Fruit fly (Drosophila melanogaster): ENCODE data around the gene CG11986.

The CG11986 gene

DNA sequence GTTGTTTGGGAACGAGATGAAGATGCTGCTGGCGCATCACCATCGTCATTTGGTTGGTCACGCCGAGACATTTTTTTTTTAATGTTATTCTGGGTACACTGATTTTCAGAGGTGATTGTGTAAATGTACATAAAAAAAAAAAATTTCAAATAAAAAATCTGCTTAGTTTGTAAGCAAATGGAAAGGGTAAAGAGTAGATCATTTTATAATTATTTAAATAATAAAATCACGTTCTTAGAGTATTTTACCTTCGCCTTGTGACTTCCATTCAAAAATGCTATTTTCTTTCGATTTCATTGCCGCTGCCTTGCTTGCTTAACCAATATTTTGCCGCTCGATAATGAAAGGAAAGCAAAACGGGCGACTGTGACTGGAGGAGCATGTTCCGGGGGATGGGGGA lies 36.5 kb upstream of the CG11986 start (continued):
- TF ChIP-seq esn (GFP tag; optimal IDR thresholded peaks at IDR 0.05) (peak; percentile 88), acj6 (GFP tag; optimal IDR thresholded peaks at IDR 0.05) (peak; percentile 78), CG6276 (GFP tag; optimal IDR thresholded peaks at IDR 0.05) (no peak), Ets21C (GFP tag; optimal IDR thresholded peaks at IDR 0.05) (peak; percentile 69), CG10631 (GFP tag; optimal IDR thresholded peaks at IDR 0.05) (peak; percentile 70), Eip93F (GFP tag; optimal IDR thresholded peaks at IDR 0.05) (peak; percentile 55), CG10669 (GFP tag; optimal IDR thresholded peaks at IDR 0.05) (peak; percentile 37), achi (GFP tag; optimal IDR thresholded peaks at IDR 0.05) (peak; percentile 76), CG8632 (GFP tag; optimal IDR thresholded peaks at IDR 0.05) (peak; percentile 84), Gug (GFP tag; IDR thresholded peaks at IDR 0.05) (no peak), Hr39 (GFP tag; optimal IDR thresholded peaks at IDR 0.05) (peak; percentile 64), cyc (GFP tag; optimal IDR thresholded peaks at IDR 0.05) (peak; percentile 80), CG4318 (GFP tag; optimal IDR thresholded peaks at IDR 0.05) (no peak), CG6163 (GFP tag; IDR thresholded peaks at IDR 0.05) (peak; percentile 63; the same call in 2 of the 3 replicates), Lpt (GFP tag; optimal IDR thresholded peaks at IDR 0.05) (no peak), CG34406 (GFP tag; optimal IDR thresholded peaks at IDR 0.05) (peak; percentile 90), Sox102F (GFP tag; optimal IDR thresholded peaks at IDR 0.05) (peak; percentile 68)

DNA sequence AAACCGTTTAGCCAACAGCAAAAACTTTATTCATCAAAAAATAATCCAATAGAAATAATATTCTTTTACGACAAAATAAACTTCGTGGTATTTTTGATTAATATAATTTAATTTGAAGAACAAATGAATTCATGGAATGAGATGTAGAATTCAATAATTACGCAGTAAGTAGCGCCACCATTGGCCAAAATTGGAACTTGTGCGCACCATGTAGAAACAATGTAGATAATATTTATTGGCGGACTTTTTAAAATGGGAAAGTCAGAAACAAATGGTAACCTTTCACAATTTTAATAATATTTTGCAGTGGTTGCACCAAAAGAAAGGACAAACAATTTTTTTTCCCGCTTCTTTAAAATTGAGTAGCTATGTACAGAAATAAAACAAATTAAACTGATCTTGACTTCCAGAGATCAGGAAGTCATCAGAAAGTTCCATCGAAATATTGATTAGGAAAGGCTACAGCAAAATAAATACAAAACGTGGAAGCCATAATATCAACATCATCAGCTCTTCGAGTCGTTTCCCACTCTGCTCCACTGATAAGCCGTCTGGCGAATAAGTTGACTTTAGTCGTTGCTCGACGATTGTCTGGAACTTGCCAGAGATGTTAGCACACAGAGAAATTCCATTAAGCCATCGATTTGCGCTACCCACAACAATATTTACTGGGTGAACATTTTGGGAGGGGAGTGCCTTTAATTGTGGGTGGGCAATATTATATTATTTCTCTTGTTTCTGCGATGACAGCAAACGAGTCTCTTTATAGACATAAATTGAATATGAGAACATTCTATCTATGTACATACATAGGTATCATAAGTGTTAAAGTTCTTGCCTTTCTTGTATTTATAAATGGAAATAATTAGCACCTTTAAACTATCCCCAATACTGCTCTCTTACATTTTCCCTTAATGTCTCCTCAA lies 35.1 kb upstream of the CG11986 start:
- TF ChIP-seq ss (GFP tag; optimal IDR thresholded peaks at IDR 0.05) (peak; percentile 11 to 59), Sox15 (GFP tag; optimal IDR thresholded peaks at IDR 0.05) (no peak), CG6792 (GFP tag; optimal IDR thresholded peaks at IDR 0.05) (no peak), Blimp-1 (GFP tag; optimal IDR thresholded peaks at IDR 0.05) (no peak), eg (GFP tag; IDR thresholded peaks at IDR 0.05) (no peak), net (GFP tag; optimal IDR thresholded peaks at IDR 0.05) (no peak), esn (GFP tag; optimal IDR thresholded peaks at IDR 0.05) (peak; percentile 16), Hr4 (GFP tag; optimal IDR thresholded peaks at IDR 0.05) (no peak), dsx (GFP tag; optimal IDR thresholded peaks at IDR 0.05; ENCODE audit: poor library complexity, severe bottlenecking) (no peak), CG11762 (GFP tag; optimal IDR thresholded peaks at IDR 0.05; ENCODE audit: insufficient read depth) (no peak), CG3032 (tag; optimal IDR thresholded peaks at IDR 0.05) (no peak), cyc (GFP tag; optimal IDR thresholded peaks at IDR 0.05) (peak; percentile 11), Sox102F (GFP tag; optimal IDR thresholded peaks at IDR 0.05) (no peak), CG7368 (GFP tag; optimal IDR thresholded peaks at IDR 0.05) (no peak), CG6808 (GFP tag; optimal IDR thresholded peaks at IDR 0.05) (peak; percentile 49), CG16779 (tag; optimal IDR thresholded peaks at IDR 0.05) (no peak), CG6276 (GFP tag; optimal IDR thresholded peaks at IDR 0.05) (peak; percentile 27), Eip78C (GFP tag) (peak; percentile 33), CG8319 (GFP tag; optimal IDR thresholded peaks at IDR 0.05) (peak; percentile 64), CG6854 (GFP tag; optimal IDR thresholded peaks at IDR 0.05) (no peak), Eip75B (GFP tag; optimal IDR thresholded peaks at IDR 0.05) (no peak), Ets21C (GFP tag; optimal IDR thresholded peaks at IDR 0.05) (peak; percentile 26), salr (GFP tag; optimal IDR thresholded peaks at IDR 0.05) (no peak), CG10631 (GFP tag; optimal IDR thresholded peaks at IDR 0.05) (no peak), OdsH (GFP tag; optimal IDR thresholded peaks at IDR 0.05) (peak; percentile 8), Lpt (GFP tag; optimal IDR thresholded peaks at IDR 0.05) (no peak), CG6163 (GFP tag; IDR thresholded peaks at IDR 0.05) (no peak), Met (GFP tag; optimal IDR thresholded peaks at IDR 0.05) (peak; percentile 9), spab (GFP tag; optimal IDR thresholded peaks at IDR 0.05) (no peak), CG1621 (tag; optimal IDR thresholded peaks at IDR 0.05) (no peak), Ets96B (tag; optimal IDR thresholded peaks at IDR 0.05) (no peak), Eip93F (GFP tag; optimal IDR thresholded peaks at IDR 0.05) (no peak), pdm3 (GFP tag; optimal IDR thresholded peaks at IDR 0.05) (no peak), vri (GFP tag; optimal IDR thresholded peaks at IDR 0.05) (no peak), CG10669 (GFP tag; optimal IDR thresholded peaks at IDR 0.05) (no peak), CG34406 (GFP tag; optimal IDR thresholded peaks at IDR 0.05) (no peak), Hr38 (GFP tag; optimal IDR thresholded peaks at IDR 0.05) (no peak), CG31627 (GFP tag; optimal IDR thresholded peaks at IDR 0.05) (peak; percentile 38), fd85E (GFP tag; optimal IDR thresholded peaks at IDR 0.05) (no peak), topi (GFP tag; optimal IDR thresholded peaks at IDR 0.05) (no peak)

Data from whole organism, prepupa.